Fruit fly (Drosophila melanogaster) ovary, adult (tissue): ENCODE results near the gene CG32856.

Experiments
- CG17801 ChIP-seq: fragments of 200-800 bp; optimal IDR thresholded peaks from 2 replicates; lab custom pipeline; 2019; ENCODE audit warnings: missing biosample characterization, mild to moderate bottlenecking, missing genetic modification characterization, moderate library complexity; ENCODE audit not compliant: partially characterized antibody

Gene CG32856

DNA sequence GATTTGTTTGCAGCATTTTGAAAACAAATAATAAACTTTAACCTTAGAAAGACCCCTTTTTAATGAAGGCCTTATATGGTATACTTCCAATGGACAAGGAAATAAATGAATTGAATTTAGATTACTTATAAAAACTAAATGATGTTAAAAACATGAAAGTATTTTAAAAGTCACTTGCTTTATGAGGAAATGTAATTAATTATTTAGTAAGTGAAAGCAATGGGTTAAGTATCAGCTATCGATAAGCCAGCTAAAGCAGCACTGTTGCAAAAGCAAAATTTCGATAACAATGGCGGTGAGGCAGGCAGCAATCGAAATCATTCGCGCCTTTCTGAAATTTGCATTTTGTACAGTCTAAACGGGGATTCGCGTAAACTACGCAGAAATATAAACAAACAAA, at the start of gene CG32856, which contains the start of gene Rbf2:
Gene CG32856, minus strand, starts transcription at position 183 of the 400 bp plus-strand sequence.
Gene Rbf2, plus strand, starts transcription at position 278 of the 400 bp plus-strand sequence.
- peak; percentile 93 for TF ChIP-seq CG17801

DNA sequence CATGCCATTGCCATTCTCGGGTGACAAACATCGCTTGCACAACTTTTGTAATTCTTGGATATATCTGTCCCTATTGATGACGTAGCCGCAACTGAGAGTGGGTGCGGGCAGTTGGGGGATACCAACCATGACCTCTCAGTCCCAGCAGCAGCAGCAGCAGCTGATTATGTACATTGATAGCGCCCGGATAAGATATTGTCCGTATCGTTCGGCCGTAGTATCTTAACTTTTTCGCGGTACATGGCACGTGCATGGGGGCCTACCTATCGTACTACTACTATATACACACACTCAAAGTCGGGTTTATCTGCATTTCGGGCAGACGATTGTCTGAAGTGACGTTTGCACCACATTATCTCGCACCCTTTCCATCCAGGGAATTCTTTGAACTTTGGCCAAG, 49.4 kb upstream of the CG32856 start:
- TF ChIP-seq CG17801: no peak

DNA sequence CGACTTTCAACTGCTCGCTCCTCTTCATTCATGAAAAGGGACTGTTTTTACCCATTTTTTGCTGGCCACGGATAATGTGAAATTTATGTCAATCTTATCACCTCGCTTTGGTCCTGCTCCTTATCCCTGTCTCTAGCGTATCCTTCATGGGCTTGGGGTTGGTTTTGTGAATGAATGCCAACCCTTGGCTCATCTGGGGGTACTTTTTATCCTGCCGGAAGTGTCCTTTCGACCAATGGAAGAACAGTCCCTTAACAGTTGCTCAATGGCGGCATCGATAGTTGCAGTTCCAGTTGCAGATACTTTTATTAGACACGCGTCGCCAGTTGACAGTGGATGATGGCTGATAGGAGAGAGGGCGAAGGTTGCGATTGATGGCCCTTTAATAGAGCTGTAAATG, 48.4 kb upstream of the CG32856 start:
- no peak for TF ChIP-seq CG17801

DNA sequence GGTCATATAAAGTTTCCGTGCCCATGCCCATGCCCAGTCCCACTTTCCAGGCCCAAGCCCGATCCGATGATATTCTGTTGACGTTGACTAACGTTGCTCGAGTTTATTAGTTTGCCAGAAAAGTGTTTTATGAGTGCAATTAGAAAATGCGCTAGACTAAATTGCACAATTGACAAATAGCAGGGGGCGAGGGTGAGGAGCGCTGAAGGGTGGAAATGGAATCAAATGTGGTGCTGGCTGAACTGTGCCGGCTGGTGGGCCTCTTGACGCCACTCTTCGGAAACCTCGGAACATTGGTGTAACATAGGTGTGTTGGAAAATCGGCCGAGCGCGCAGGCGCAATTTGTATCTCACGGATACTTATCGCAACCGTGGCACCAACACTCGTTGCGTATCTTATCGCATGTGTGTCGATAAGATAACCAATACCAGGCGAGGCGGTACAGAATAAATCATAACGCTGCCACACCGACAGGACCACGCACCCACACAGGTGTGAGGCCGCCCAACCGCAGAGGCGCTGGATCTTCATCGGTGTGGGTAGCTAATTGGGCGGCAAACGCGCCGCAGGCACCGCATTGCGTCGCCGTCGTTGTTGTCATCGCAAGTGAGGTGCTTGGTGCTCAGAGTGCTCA, 46.7 kb upstream of the CG32856 start:
- TF ChIP-seq CG17801: peak; percentile 34

DNA sequence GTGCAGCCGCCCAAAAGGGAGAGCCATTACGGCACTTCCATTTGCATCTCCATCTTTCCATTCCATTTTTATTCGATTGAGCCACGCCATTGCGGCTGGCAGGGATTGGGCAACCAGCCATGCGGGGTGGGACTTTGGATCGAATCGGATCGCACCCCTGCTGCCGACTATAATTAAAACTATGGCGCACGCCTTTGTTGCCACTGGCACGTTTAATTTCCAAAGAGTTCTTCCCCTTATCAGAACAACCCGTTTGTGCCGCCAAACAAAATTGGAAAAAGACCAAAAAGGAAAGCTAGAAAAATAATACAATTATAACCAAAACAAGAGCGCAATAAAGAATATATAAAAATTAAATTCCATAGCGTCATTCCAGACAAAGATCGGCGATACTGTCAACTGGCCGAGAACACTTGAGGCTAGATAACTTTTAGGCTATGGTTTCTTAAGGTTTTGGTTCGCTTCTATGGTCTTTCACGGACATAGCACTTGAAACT, 44.9 kb upstream of the CG32856 start:
- no peak for TF ChIP-seq CG17801

DNA sequence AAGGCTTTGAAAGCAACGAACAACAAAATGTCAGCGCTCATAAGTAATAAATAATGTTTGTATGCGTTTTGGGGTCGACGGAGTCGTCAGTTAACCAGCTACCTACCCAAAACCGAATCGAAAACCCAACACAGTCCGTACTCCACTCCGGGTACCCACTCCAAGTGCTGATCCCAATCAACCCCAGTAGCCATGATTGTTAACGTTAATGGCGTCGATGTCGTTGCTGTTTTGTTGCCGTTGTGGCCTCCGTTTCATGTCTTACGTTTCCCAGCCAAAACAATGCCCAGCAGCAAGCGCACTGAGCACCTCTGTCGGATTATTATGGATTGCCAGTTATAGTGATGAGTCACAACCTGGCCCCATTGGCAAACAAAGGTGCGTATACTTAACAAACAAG, 43.9 kb upstream of the CG32856 start, which contains the start of gene GATAe:
Gene GATAe, plus strand, starts transcription at position 76 of the 400 bp plus-strand sequence.
- no peak for TF ChIP-seq CG17801

DNA sequence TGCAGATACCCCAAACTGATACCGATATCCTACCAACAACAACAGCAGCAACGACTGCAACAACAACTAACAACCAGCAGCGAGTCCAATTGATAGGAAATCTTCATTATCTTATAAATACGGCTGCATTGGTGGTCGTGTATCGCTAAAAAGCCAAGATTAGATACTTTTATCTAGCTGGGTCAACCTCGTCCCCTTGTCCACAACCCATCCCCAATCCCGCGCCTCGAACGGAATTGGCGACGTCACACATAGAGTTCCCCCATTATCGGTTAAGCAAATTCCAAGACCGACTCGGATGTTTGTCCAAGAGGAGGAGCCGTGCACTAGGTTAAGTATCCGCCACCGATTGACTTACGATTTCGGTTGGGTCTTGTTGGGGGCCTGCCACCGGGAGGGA, 43.1 kb upstream of the CG32856 start:
- TF ChIP-seq CG17801: no peak

DNA sequence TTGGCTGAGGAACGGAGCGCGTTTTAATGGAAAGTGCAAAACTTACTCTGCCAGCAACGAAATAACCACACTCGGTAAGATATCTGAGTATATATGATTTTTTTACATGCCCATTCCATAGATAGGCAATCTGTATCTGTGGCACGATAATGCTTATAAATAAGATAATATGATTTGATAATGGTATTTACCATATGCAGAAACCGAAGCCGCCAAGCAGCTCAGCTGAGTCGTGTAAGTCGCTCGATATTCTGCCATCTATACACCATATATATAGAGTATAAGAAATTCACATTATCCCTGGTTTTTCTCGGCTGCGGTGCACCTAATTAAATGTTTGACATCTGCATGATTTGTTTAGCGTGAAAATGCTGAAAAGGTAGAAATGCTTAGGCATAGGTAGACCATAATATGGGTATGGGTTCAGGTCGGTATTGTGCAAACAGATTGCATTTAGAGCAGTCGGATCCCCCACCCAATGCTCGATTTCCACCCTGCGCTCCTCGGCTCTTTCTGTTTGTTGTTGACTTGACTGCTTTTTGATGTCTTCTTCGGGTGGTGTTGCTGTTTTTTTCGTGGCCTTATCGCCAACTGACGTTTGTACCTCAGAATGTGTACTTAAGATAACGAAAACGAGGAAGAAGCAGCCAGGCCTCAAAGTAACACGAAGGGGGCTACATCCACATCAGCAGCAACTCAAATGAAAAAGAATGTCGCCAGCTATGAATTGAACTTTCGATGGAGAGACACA, 41.8 kb upstream of the CG32856 start:
- no peak for TF ChIP-seq CG17801

DNA sequence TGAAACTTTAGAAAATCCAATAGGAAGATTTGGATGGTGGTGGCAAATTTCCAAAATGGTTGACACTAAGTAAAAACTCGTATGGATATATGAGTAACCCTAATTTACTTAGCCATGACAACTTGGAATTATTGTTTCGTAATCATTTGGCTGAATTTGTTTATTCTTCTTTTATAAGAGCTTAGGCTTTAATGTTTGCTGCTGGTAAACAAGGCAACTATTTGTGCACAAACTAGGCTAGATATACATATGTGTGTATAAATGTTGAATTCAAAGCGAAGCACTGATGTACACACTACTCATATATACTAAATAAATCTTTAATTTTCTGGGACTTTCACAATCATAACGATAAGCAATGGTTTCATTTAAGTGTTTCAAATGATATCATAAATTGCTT, 40.8 kb upstream of the CG32856 start:
- TF ChIP-seq CG17801: peak; percentile 18

DNA sequence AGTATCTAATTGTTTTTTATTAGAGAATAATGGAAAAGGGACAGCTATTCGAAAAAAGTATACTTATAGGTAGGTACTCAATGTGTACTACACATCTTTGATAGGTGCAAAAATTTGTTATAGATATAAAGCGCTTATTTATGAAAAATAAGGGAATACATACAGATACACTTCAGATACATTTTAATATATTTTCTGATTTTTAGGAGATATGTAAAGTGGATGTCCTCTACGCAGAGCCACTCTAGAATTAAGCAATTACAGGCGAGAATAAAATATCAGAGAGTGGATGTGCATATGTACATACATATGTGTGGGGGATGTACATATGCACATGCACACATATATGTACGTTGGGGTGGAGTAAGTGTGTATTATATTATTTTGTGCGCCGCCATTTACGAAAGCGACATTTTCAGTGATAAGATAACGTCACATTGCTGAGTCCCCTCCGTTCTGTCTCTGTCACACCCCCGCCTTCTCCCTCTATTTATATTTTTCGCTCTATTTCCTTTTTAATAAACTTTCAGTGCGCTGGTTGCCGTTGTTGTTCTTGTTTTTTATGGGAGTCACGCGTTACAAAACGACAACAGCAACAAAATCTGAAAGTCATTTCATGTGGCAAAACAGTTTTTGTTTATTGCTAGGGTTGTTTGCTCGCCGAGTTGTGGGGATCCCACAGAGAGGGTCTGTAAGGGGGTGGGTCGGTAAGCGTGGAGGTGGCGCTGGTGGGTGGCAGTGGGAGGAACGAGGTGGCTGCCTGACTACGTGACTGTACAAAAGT, 39.7 kb upstream of the CG32856 start:
- peak; percentile 8 for TF ChIP-seq CG17801

DNA sequence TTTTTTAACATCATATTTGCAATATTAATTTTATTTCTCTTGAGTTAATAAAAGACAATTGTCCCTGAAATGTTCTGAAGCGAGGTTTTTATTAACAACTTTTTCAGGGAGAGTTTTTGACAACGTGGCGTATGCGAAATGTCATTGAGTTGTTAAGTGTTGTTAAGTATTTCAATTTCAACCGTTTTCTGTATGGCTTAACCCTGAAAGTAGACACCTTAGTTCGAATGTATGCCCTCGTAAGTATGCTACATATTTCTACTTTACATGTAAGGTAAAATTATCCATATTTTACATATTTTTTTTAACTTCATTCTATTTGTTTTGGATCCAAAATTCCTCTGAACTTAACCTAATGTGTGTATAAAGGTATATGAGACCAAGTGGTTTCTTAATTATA, 38.9 kb upstream of the CG32856 start:
- TF ChIP-seq CG17801: peak; percentile 59

DNA sequence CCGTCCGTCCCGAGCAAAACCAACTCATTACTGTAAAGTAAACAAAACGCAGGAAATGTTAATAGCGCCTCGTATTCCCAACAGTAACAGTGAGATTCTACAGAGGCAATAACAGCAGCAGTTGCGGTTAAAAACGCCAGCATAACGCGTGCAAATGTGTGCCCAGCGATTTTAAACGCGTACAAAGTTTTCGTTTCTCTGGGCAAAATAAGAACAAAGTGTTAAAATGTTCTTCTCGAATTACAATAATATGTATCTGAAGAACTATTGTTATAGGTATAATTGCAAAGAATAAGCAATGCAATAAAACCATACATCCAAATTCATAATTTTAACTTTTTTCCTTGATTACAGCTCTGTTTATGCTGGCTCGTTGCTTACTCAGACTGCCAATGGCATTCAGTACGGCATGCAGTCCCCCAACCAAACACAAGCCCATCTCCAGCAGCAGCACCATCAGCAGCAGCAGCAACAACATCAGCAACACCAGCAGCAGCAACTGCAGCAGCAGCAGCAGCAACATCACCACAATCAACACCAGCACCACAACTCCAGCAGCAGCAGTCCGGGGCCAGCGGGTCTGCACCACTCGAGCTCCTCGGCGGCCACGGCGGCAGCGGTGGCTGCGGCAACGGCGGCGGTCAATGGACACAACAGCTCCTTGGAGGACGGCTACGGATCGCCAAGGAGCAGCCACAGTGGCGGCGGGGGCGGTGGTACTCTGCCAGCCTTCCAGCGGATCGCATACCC, 34.0 kb upstream of the CG32856 start:
- no peak for TF ChIP-seq CG17801

DNA sequence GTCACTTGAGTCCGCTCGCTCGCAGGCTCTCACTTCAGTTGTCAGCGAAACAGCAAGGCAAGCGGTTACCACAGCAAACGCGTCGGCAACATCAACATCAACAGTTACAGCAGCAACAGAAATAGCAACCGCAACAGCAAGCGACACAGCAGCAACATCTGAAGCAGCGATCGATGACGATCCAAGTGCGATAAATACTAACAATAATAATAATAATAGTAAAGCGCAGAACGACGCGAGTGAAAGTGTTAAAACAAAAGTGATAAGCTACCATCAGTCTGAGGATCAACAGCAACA, 29.4 kb upstream of the CG32856 start:
- no peak for TF ChIP-seq CG17801

DNA sequence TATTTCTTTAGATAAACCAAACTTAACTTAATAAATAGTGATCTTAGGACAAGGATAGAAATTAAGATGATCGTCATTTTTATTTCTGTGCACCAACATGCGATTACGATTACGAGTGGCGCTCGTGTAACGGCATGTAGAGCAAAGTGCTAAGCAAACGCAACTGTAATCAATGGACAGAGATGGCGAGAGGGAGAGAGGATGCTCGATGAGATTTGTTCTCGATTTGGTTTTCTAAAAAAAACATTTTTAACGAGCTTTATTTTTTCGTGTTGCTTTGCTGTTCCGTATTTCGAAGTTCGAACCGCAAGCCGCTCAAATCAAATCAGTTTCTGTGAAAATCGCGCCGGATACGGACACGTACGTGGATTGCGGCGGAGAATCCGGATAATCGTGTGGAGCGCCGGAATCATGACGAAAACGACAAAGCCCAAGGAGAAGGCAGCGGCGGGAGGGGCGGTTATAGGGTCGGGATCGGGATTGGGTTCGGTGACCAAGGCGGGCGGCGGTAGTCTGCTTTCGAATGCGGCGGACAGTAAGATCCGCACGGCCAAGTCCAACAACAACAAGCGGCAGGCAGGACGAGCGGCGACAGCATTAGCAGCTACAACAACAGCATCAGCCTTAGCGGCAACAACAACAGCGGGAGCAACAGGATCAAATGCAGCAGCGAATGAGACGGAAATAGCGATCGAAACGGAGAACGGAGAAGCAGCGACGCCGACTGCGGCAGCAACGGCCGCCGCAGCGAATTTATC, 28.8 kb upstream of the CG32856 start:
- no peak for TF ChIP-seq CG17801

DNA sequence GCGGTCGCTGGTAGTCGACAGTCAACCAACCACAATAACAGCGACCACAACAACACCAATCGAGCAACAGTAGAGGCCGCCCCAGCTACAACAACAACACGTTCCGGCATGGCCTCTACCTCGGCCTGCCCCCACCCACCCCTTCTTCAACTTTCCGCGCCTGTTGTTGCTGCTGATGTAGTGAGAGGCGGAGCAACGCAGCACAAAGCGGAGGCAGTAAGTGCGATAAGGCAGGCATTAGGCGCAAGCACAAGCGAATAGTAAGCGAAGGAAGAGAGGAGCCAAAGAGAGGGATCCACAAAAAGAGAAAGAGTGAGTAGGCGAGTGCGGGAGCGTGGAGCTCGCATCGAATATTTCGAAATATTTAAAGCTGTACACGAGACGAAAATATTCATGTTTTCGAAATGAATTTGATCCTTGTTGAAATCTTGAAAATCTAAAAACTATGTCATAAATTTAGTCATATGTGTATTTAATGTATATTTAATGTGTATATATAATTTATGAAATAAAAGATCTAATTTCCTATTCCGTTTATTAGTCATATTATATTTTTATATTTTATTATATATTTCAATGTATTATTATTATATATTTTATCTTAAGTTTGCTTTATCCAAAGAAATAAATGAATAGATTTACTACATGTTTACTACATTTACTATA, 28.1 kb upstream of the CG32856 start:
- TF ChIP-seq CG17801: peak; percentile 18
